Worm (Caenorhabditis elegans) whole organism, midembryonic: Measurements from ENCODE around the gene C17H11.6.

ENCODE experiments used
- T22C8.4 ChIP-seq: fragments of 200-800 bp; sonication (Bioruptor generic); IDR thresholded peaks from 2 replicates; pipeline ENCODE4 v1.3.6; 2022; ENCODE audit warnings: missing genetic modification characterization, missing compliant biosample characterization
- cog-1 ChIP-seq: sonication (generic microtip); optimal IDR thresholded peaks from 2 replicates; lab custom pipeline; 2016; ENCODE audit warnings: missing genetic modification characterization, missing compliant biosample characterization
- flt-1 ChIP-seq: fragments of 200-800 bp; sonication (Bioruptor generic); IDR thresholded peaks from 2 replicates; pipeline ENCODE4 v1.3.6; 2022; ENCODE audit warnings: missing genetic modification characterization, missing compliant biosample characterization
- klf-2 ChIP-seq: fragments of 200-800 bp; sonication (Bioruptor generic); conservative IDR thresholded peaks from 2 replicates; pipeline ENCODE4 v1.3.6; 2022; ENCODE audit warnings: missing genetic modification reagents, missing genetic modification characterization, missing compliant biosample characterization
- med-1 ChIP-seq: sonication (generic microtip); optimal IDR thresholded peaks from 2 replicates; lab custom pipeline; 2017; ENCODE audit warnings: missing genetic modification characterization, mild to moderate bottlenecking, missing compliant biosample characterization, antibody characterized with exemption, missing genetic modification reagents; ENCODE audit not compliant: insufficient read depth
- ref-1 ChIP-seq: fragments of 200-800 bp; sonication (Bioruptor generic); conservative IDR thresholded peaks from 2 replicates; pipeline ENCODE4 v1.3.6; 2022; ENCODE audit warnings: missing genetic modification reagents, missing genetic modification characterization, missing compliant biosample characterization
- tab-1 ChIP-seq: fragments of 200-800 bp; sonication (Bioruptor generic); IDR thresholded peaks from 2 replicates; pipeline ENCODE4 v1.3.6; 2022; ENCODE audit warnings: missing genetic modification characterization, missing compliant biosample characterization
- ztf-23 ChIP-seq: fragments of 200-800 bp; sonication (Bioruptor generic); IDR thresholded peaks from 2 replicates; pipeline ENCODE4 v1.3.6; 2022; ENCODE audit warnings: missing genetic modification reagents, missing genetic modification characterization, missing compliant biosample characterization
- ztf-29 ChIP-seq: fragments of 200-800 bp; sonication (Bioruptor generic); IDR thresholded peaks from 2 replicates; pipeline ENCODE4 v1.3.6; 2022; ENCODE audit warnings: missing genetic modification reagents, missing genetic modification characterization, missing compliant biosample characterization

C17H11.6 gene

ce11 chrX:8203684-8204083, at the start of gene C17H11.6:
Gene C17H11.6, minus strand, starts transcription at chrX:8203784.
- no peak for TF ChIP-seq ztf-29 (GFP tag; lab: Robert Waterston, UW)
- TF ChIP-seq med-1 (GFP tag; lab: Kevin White, UChicago), result no peak
- no peak for TF ChIP-seq T22C8.4 (GFP tag; lab: Robert Waterston, UW)
- TF ChIP-seq ztf-23 (GFP tag; lab: Robert Waterston, UW), result no peak
- TF ChIP-seq klf-2, result no peak
- no peak for TF ChIP-seq ref-1
- TF ChIP-seq cog-1, result no peak

- TF ChIP-seq flt-1 (GFP tag; lab: Robert Waterston, UW) (no peak), ztf-23 (GFP tag; lab: Robert Waterston, UW) (no peak), T22C8.4 (GFP tag; lab: Robert Waterston, UW) (no peak), med-1 (GFP tag; lab: Kevin White, UChicago) (no peak), klf-2 (no peak), tab-1 (GFP tag; lab: Robert Waterston, UW) (no peak), ref-1 (no peak), ztf-29 (GFP tag; lab: Robert Waterston, UW) (no peak), cog-1 (no peak)
Measured at ce11 chrX:8252293-8252692, 48.7 kb upstream of the C17H11.6 start, which contains the start of gene M60.6. Gene M60.6, minus strand, starts transcription at chrX:8252458.

- TF ChIP-seq T22C8.4 (GFP tag; lab: Robert Waterston, UW) (no peak), med-1 (GFP tag; lab: Kevin White, UChicago) (no peak), cog-1 (no peak), ztf-23 (GFP tag; lab: Robert Waterston, UW) (no peak)
Measured at ce11 chrX:8247088-8247487, 43.5 kb upstream of the C17H11.6 start.

ce11 chrX:8246126-8246525, 42.5 kb upstream of the C17H11.6 start, which contains the start of gene kqt-2:
Gene kqt-2, minus strand, starts transcription at chrX:8246369.
- TF ChIP-seq klf-2 (no peak), ztf-29 (GFP tag; lab: Robert Waterston, UW) (no peak), cog-1 (no peak), T22C8.4 (GFP tag; lab: Robert Waterston, UW) (no peak), ztf-23 (GFP tag; lab: Robert Waterston, UW) (no peak), ref-1 (no peak), tab-1 (GFP tag; lab: Robert Waterston, UW) (no peak), flt-1 (GFP tag; lab: Robert Waterston, UW) (no peak), med-1 (GFP tag; lab: Kevin White, UChicago) (no peak)

ce11 chrX:8243116-8243515, 39.5 kb upstream of the C17H11.6 start:
- TF ChIP-seq ztf-29 (GFP tag; lab: Robert Waterston, UW), result no peak
- no peak for TF ChIP-seq med-1 (GFP tag; lab: Kevin White, UChicago)
- no peak for TF ChIP-seq ztf-23 (GFP tag; lab: Robert Waterston, UW)
- TF ChIP-seq ref-1, result no peak
- no peak for TF ChIP-seq cog-1
- TF ChIP-seq T22C8.4 (GFP tag; lab: Robert Waterston, UW), result no peak
- TF ChIP-seq tab-1 (GFP tag; lab: Robert Waterston, UW), result no peak

ce11 chrX:8241906-8242305, 38.3 kb upstream of the C17H11.6 start, which contains the start of gene endu-2:
Gene endu-2, plus strand, starts transcription at chrX:8242301.
- TF ChIP-seq ztf-29 (GFP tag; lab: Robert Waterston, UW), result no peak
- TF ChIP-seq flt-1 (GFP tag; lab: Robert Waterston, UW), result no peak
- TF ChIP-seq med-1 (GFP tag; lab: Kevin White, UChicago), result no peak
- TF ChIP-seq ztf-23 (GFP tag; lab: Robert Waterston, UW), result no peak
- TF ChIP-seq cog-1, result no peak
- no peak for TF ChIP-seq T22C8.4 (GFP tag; lab: Robert Waterston, UW)

- no peak for TF ChIP-seq klf-2
- no peak for TF ChIP-seq ztf-29 (GFP tag; lab: Robert Waterston, UW)
- TF ChIP-seq T22C8.4 (GFP tag; lab: Robert Waterston, UW), result no peak
- no peak for TF ChIP-seq med-1 (GFP tag; lab: Kevin White, UChicago)
- no peak for TF ChIP-seq ztf-23 (GFP tag; lab: Robert Waterston, UW)
- TF ChIP-seq tab-1 (GFP tag; lab: Robert Waterston, UW), result no peak
- no peak for TF ChIP-seq flt-1 (GFP tag; lab: Robert Waterston, UW)
- no peak for TF ChIP-seq cog-1
- TF ChIP-seq ref-1, result no peak
Measured at ce11 chrX:8238639-8239055, 35.1 kb upstream of the C17H11.6 start.

ce11 chrX:8236515-8236914, 32.9 kb upstream of the C17H11.6 start:
- no peak for TF ChIP-seq med-1 (GFP tag; lab: Kevin White, UChicago)
- TF ChIP-seq cog-1, result no peak
- TF ChIP-seq klf-2, result no peak
- TF ChIP-seq T22C8.4 (GFP tag; lab: Robert Waterston, UW), result no peak
- TF ChIP-seq ztf-29 (GFP tag; lab: Robert Waterston, UW), result no peak
- TF ChIP-seq tab-1 (GFP tag; lab: Robert Waterston, UW), result no peak

ce11 chrX:8235994-8236393, 32.4 kb upstream of the C17H11.6 start, which contains the start of gene M60.4:
Gene M60.4, minus strand, starts transcription at chrX:8236314.
- no peak for TF ChIP-seq flt-1 (GFP tag; lab: Robert Waterston, UW)
- TF ChIP-seq tab-1 (GFP tag; lab: Robert Waterston, UW), result no peak
- no peak for TF ChIP-seq cog-1
- TF ChIP-seq ztf-23 (GFP tag; lab: Robert Waterston, UW), result no peak
- no peak for TF ChIP-seq med-1 (GFP tag; lab: Kevin White, UChicago)
- TF ChIP-seq klf-2, result no peak
- TF ChIP-seq T22C8.4 (GFP tag; lab: Robert Waterston, UW), result no peak
- no peak for TF ChIP-seq ref-1
- no peak for TF ChIP-seq ztf-29 (GFP tag; lab: Robert Waterston, UW)

- TF ChIP-seq flt-1 (GFP tag; lab: Robert Waterston, UW), result no peak
- TF ChIP-seq ztf-29 (GFP tag; lab: Robert Waterston, UW), result no peak
- TF ChIP-seq tab-1 (GFP tag; lab: Robert Waterston, UW), result no peak
- no peak for TF ChIP-seq ztf-23 (GFP tag; lab: Robert Waterston, UW)
- TF ChIP-seq cog-1, result no peak
- no peak for TF ChIP-seq T22C8.4 (GFP tag; lab: Robert Waterston, UW)
- no peak for TF ChIP-seq klf-2
- no peak for TF ChIP-seq med-1 (GFP tag; lab: Kevin White, UChicago)
- no peak for TF ChIP-seq ref-1
Measured at ce11 chrX:8233554-8233953, 30.0 kb upstream of the C17H11.6 start.
